Worm (Caenorhabditis elegans): ENCODE results near the gene lgc-40.

The lgc-40 gene

DNA sequence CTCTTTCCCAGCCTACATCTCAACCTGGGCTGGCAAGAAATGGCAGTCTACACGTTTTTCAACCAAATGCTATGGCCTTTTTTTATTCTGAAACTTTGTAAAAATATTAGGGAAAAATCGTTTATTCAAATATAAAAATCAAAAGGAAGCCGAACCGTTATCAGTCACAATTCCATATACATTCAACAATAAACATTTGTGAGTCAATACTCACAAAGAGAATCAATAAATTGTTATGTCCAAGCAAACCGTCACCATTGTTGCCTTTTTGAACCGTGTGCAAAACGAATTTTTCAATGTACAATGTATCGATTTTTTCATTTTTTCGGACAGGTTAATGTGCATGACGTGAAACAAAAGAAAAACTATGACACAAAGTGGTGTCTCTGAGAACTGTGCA lies 9.2 kb downstream of the lgc-40 start:
- TF ChIP-seq tab-1 (GFP tag; IDR thresholded peaks at IDR 0.05) (no peak), flt-1 (GFP tag; IDR thresholded peaks at IDR 0.05) (no peak), ztf-23 (GFP tag; IDR thresholded peaks at IDR 0.05) (no peak), klf-2 (GFP tag; conservative IDR thresholded peaks at IDR 0.05) (no peak), T22C8.4 (GFP tag; IDR thresholded peaks at IDR 0.05) (no peak), ztf-29 (GFP tag; IDR thresholded peaks at IDR 0.05) (no peak), cog-1 (tag; optimal IDR thresholded peaks at IDR 0.05) (no peak), med-1 (GFP tag; optimal IDR thresholded peaks at IDR 0.05; ENCODE audit: insufficient read depth) (no peak), ref-1 (GFP tag; conservative IDR thresholded peaks at IDR 0.05) (no peak)

DNA sequence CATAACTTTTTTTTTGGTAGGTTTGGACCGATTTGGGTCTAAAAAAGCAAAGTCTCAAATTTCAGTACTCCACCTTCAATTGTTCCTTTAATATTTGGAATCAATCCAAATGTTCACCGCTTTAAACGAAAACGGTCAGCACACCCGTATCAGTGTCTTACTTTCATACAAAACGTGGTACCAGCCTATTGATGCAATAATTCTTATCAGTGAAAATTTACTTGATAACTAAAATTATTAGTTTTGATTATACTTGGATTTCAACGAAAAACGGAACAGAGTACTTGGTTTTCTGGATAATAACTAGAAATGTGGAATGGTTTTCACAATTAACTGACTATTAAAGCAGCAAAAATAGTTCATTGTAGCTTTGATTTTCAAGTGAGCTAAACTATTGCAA lies 10.8 kb downstream of the lgc-40 start:
- TF ChIP-seq ref-1 (GFP tag; conservative IDR thresholded peaks at IDR 0.05) (no peak), ztf-29 (GFP tag; IDR thresholded peaks at IDR 0.05) (no peak), flt-1 (GFP tag; IDR thresholded peaks at IDR 0.05) (no peak), tab-1 (GFP tag; IDR thresholded peaks at IDR 0.05) (no peak), cog-1 (tag; optimal IDR thresholded peaks at IDR 0.05) (no peak), klf-2 (GFP tag; conservative IDR thresholded peaks at IDR 0.05) (no peak), T22C8.4 (GFP tag; IDR thresholded peaks at IDR 0.05) (no peak), ztf-23 (GFP tag; IDR thresholded peaks at IDR 0.05) (no peak), med-1 (GFP tag; optimal IDR thresholded peaks at IDR 0.05; ENCODE audit: insufficient read depth) (no peak)

DNA sequence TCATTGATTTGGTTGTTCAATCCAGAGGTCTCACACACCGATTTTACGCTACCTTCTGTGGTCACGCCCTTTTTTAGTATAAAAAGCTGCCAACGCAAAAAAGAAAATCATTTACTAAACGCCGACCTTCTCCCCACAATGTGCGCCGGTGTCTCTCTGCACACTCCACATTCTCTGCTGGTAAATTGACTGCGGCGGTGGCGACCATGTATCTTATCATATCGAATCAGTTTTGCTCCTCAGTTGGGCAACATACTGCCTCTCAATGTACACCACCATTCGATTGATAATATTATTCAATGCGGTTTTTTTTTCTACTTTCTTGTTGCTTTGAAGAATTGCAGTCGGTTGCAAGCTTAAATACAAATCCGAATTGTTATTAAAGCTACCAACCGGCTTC lies 12.2 kb downstream of the lgc-40 start:
- TF ChIP-seq T22C8.4 (GFP tag; IDR thresholded peaks at IDR 0.05) (no peak), ztf-29 (GFP tag; IDR thresholded peaks at IDR 0.05) (no peak), ztf-23 (GFP tag; IDR thresholded peaks at IDR 0.05) (no peak), tab-1 (GFP tag; IDR thresholded peaks at IDR 0.05) (no peak), flt-1 (GFP tag; IDR thresholded peaks at IDR 0.05) (no peak), klf-2 (GFP tag; conservative IDR thresholded peaks at IDR 0.05) (no peak), cog-1 (tag; optimal IDR thresholded peaks at IDR 0.05) (no peak), ref-1 (GFP tag; conservative IDR thresholded peaks at IDR 0.05) (no peak)

DNA sequence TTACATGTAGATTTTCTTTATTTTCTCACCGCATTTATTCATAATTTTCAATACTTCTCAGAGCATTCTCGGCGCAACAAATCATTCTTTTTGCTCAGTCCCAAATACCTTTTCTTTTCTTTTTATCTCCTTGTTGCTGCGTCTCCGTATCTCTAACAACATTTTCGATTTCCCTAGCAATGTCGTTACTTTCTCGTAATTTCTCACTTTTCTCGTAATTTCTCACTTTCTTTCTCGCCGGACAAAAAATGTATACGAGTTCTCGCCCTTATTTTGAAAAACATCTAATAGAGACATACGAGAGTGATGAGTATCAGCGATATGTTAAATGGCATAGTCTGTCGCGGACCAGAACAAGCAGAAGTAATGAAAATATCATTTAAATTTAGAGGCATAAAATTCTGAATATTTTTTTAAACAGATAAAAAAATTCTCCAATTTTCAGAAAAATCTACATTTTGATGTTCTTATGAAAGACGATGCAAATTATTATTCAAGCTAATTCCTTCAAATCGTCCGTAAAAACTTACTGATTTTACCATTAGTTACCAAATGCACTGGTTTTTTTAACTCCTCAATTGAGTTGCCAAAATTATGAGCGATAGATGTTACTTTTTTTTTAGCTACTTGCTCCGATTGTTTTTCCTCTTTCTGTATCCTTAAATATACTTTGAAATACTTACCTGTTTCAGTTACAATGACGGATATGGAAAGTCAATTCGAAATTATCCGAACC lies 15.6 kb downstream of the lgc-40 start, which contains the start of gene F47G3.3:
Gene F47G3.3 (plus strand): TSS at position 686 of the 736 bp plus-strand sequence.
- TF ChIP-seq T22C8.4 (GFP tag; IDR thresholded peaks at IDR 0.05) (no peak), tab-1 (GFP tag; IDR thresholded peaks at IDR 0.05) (no peak), ref-1 (GFP tag; conservative IDR thresholded peaks at IDR 0.05) (no peak), flt-1 (GFP tag; IDR thresholded peaks at IDR 0.05) (no peak), ztf-29 (GFP tag; IDR thresholded peaks at IDR 0.05) (no peak), med-1 (GFP tag; optimal IDR thresholded peaks at IDR 0.05; ENCODE audit: insufficient read depth) (no peak), cog-1 (tag; optimal IDR thresholded peaks at IDR 0.05) (no peak)

DNA sequence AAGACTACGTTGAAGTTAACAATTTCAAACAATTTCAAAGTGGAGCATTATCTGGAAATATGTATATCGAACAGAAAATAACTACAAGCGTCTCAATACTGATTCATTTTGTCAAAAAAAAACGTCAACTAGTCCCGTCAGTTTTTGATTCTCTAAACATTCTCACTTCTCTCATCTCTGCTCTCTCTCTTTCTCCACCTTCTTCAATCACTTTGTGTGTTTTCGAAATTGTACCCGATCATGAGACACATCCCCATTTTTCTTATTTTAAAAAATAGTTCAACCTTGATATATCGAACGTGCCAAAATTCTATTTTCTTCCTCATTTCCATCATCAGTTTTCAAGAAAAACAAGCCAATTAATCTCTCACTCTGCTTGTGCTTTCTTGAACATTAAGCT lies 20.9 kb downstream of the lgc-40 start:
- no peak for TF ChIP-seq flt-1 (GFP tag; IDR thresholded peaks at IDR 0.05)
- TF ChIP-seq ztf-29 (GFP tag; IDR thresholded peaks at IDR 0.05) = no peak
- no peak for TF ChIP-seq klf-2 (GFP tag; conservative IDR thresholded peaks at IDR 0.05)
- TF ChIP-seq tab-1 (GFP tag; IDR thresholded peaks at IDR 0.05) = no peak
- no peak for TF ChIP-seq cog-1 (tag; optimal IDR thresholded peaks at IDR 0.05)
- no peak for TF ChIP-seq ztf-23 (GFP tag; IDR thresholded peaks at IDR 0.05)
- no peak for TF ChIP-seq ref-1 (GFP tag; conservative IDR thresholded peaks at IDR 0.05)
- no peak for TF ChIP-seq med-1 (GFP tag; optimal IDR thresholded peaks at IDR 0.05; ENCODE audit: insufficient read depth)
- TF ChIP-seq T22C8.4 (GFP tag; IDR thresholded peaks at IDR 0.05) = no peak

DNA sequence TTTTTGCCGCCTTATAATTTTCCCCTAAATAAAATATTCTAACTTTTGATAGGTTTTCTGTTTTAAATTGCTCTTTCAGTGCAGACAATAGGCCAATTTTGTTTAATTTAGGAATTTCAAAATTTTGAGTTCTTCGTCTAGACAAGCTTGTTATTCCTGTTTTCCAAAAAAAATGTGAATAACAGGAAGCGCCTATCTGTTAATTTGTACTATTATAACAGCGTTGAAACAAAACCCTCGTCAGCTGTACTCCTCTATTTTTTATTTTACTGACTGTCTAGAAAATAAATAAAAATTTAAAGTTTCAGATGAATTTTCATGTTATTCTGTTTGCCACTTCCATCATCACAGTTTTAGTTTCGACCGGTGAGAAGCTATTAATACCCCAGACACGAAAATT lies 21.4 kb downstream of the lgc-40 start, which contains the start of gene F47G3.4:
Gene F47G3.4 (plus strand): TSS at position 301 of the 400 bp plus-strand sequence.
- no peak for TF ChIP-seq ztf-29 (GFP tag; IDR thresholded peaks at IDR 0.05)
- TF ChIP-seq tab-1 (GFP tag; IDR thresholded peaks at IDR 0.05) = no peak
- no peak for TF ChIP-seq ref-1 (GFP tag; conservative IDR thresholded peaks at IDR 0.05)
- TF ChIP-seq klf-2 (GFP tag; conservative IDR thresholded peaks at IDR 0.05) = no peak
- TF ChIP-seq flt-1 (GFP tag; IDR thresholded peaks at IDR 0.05) = no peak
- TF ChIP-seq T22C8.4 (GFP tag; IDR thresholded peaks at IDR 0.05) = no peak
- no peak for TF ChIP-seq ztf-23 (GFP tag; IDR thresholded peaks at IDR 0.05)
- no peak for TF ChIP-seq med-1 (GFP tag; optimal IDR thresholded peaks at IDR 0.05; ENCODE audit: insufficient read depth)
- no peak for TF ChIP-seq cog-1 (tag; optimal IDR thresholded peaks at IDR 0.05)

DNA sequence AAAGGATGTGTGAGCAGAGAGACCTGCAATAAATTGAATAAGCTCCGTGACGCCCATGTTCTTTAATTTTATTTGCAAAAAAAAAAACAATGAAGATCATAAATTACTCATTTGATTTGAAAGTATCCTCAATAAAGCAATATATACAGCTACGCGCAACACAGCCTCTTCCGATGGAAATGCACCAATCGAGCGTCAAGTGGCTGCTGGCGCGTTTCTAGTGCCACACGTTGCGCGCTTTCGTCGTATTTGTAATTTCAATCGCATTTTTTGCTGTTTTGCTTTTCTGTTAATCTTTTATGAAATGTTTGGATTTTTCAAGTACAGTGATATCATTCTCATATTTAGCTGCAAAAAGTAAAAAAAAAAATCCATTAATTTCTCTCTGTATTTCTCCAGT lies 22.3 kb downstream of the lgc-40 start:
- TF ChIP-seq klf-2 (GFP tag; conservative IDR thresholded peaks at IDR 0.05) (no peak), cog-1 (tag; optimal IDR thresholded peaks at IDR 0.05) (no peak), med-1 (GFP tag; optimal IDR thresholded peaks at IDR 0.05; ENCODE audit: insufficient read depth) (no peak)

DNA sequence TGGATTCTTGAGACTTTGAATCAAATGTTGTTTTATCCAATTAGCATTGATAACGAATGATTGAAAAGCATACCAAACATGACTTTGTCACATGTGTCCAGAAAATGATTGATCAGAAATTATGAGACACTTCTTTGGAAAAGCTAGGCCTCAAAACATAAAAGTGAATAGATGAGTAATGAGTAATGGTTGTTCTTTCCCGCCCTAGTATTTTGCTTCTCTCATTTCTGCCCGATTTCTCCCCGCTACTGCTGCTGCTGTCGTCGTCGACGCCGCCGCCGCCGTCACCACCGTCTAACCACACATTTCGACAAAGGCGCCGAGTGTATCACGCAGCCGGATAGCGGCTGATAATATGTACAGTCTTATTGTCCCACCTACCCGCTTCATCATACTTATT lies 25.6 kb downstream of the lgc-40 start, which contains the start of gene F47G3.1:
Gene F47G3.1 (plus strand): TSS at position 301 of the 400 bp plus-strand sequence.
- TF ChIP-seq flt-1 (GFP tag; IDR thresholded peaks at IDR 0.05) = no peak
- no peak for TF ChIP-seq T22C8.4 (GFP tag; IDR thresholded peaks at IDR 0.05)

DNA sequence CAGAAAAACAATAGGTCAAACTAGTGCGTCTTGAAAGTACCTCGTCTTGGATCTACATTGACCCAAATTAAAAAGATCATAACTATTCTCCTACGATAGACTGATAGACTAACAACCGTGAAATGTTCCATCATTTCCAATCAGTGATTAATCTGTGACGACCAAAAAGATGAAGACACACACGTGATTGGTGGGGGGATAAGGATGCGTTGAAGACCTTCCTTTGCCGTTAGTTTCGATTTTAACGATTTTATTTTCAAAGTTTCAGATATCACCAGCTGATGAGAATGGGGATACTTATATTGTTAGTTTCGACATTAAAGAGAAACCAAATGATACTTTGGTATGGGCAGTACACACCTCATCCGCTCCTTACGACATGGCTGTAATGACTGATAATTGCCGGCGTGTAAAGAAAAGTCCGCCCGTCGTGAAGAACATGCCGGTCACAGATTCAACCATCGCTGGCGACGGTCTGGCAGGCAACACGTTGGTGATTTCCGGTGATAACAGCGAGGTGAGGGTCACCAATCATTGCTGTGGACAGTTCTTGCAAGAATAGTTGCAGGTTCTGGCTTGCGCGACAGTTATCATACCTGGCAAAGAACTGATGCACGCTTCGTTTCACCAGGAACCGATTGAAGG lies 27.1 kb downstream of the lgc-40 start:
- no peak for TF ChIP-seq cog-1 (tag; optimal IDR thresholded peaks at IDR 0.05)
- TF ChIP-seq ztf-29 (GFP tag; IDR thresholded peaks at IDR 0.05) = no peak
- TF ChIP-seq ztf-23 (GFP tag; IDR thresholded peaks at IDR 0.05) = no peak
- no peak for TF ChIP-seq T22C8.4 (GFP tag; IDR thresholded peaks at IDR 0.05)
- no peak for TF ChIP-seq klf-2 (GFP tag; conservative IDR thresholded peaks at IDR 0.05)
- no peak for TF ChIP-seq flt-1 (GFP tag; IDR thresholded peaks at IDR 0.05)
- TF ChIP-seq ref-1 (GFP tag; conservative IDR thresholded peaks at IDR 0.05) = no peak
- no peak for TF ChIP-seq tab-1 (GFP tag; IDR thresholded peaks at IDR 0.05)
- no peak for TF ChIP-seq med-1 (GFP tag; optimal IDR thresholded peaks at IDR 0.05; ENCODE audit: insufficient read depth)

DNA sequence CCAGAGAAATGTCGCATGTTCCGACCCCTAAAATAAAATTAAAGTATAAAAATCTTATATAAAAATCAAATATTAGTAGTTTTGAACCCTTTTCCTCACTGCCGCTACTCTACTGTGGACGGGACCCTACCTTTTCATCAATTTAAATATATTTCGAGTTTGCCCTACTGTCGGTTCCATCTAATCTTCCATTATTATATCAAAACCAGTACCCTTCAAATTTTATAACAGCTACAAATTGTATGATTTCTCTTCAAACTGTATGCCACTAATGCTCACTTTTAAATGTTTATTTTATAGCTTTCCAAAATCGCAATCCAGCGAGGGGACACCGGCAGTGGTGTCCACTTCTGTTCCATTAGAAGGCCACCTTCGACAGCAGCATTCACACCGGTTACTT lies 35.1 kb downstream of the lgc-40 start, which contains the start of gene C43H6.6:
Gene C43H6.6 (plus strand): TSS at position 301 of the 400 bp plus-strand sequence.
- TF ChIP-seq T22C8.4 (GFP tag; IDR thresholded peaks at IDR 0.05) = no peak
- TF ChIP-seq med-1 (GFP tag; optimal IDR thresholded peaks at IDR 0.05; ENCODE audit: insufficient read depth) = no peak
- no peak for TF ChIP-seq cog-1 (tag; optimal IDR thresholded peaks at IDR 0.05)
- no peak for TF ChIP-seq flt-1 (GFP tag; IDR thresholded peaks at IDR 0.05)
- TF ChIP-seq ztf-23 (GFP tag; IDR thresholded peaks at IDR 0.05) = no peak
- TF ChIP-seq ref-1 (GFP tag; conservative IDR thresholded peaks at IDR 0.05) = no peak
- TF ChIP-seq klf-2 (GFP tag; conservative IDR thresholded peaks at IDR 0.05) = no peak
- TF ChIP-seq tab-1 (GFP tag; IDR thresholded peaks at IDR 0.05) = no peak

All from whole organism, midembryonic.